Worm (Caenorhabditis elegans) whole organism, young adult: ENCODE measurements around the gene cyp-33E2.

Source experiments
- F22D6.2 ChIP-seq: sonication (generic microtip); optimal IDR thresholded peaks from 2 replicates; lab custom pipeline; 2016; ENCODE audit warnings: mild to moderate bottlenecking, missing genetic modification characterization, missing compliant biosample characterization
- T07F8.4 ChIP-seq: sonication (generic microtip); optimal IDR thresholded peaks from 2 replicates; lab custom pipeline; 2016; ENCODE audit warnings: mild to moderate bottlenecking, missing genetic modification characterization, moderate library complexity, missing compliant biosample characterization
- ccch-3 ChIP-seq: fragments of 200-800 bp; sonication (Bioruptor generic); optimal IDR thresholded peaks from 2 replicates; lab custom pipeline; 2018; ENCODE audit warnings: mild to moderate bottlenecking, missing genetic modification characterization, missing compliant biosample characterization
- dpff-1 ChIP-seq: sonication (generic microtip); optimal IDR thresholded peaks from 2 replicates; lab custom pipeline; 2017; ENCODE audit warnings: mild to moderate bottlenecking, missing genetic modification characterization, missing compliant biosample characterization
- him-1 ChIP-seq: sonication (generic microtip); optimal IDR thresholded peaks from 2 replicates; lab custom pipeline; 2016; ENCODE audit warnings: missing genotype, missing genetic modification reagents, missing genetic modification characterization, missing compliant biosample characterization
- snpc-4 ChIP-seq, 5 experiments: fragments of 150-350 bp in 1 of 5; sonication (generic microtip) in 4 of 5; optimal IDR thresholded peaks; 2 replicates each; lab custom pipeline; 2014 to 2018; ENCODE audit warnings: missing genetic modification characterization in 5 of 5, missing biosample characterization in 3 of 5, antibody characterized with exemption in 2 of 5, mild to moderate bottlenecking in 2 of 5, missing compliant biosample characterization in 2 of 5, missing genotype in 2 of 5, moderate library complexity in 2 of 5, missing genetic modification reagents in 1 of 5
- unc-130 ChIP-seq: sonication (generic microtip); optimal IDR thresholded peaks from 2 replicates; lab custom pipeline; 2016; ENCODE audit warnings: missing genetic modification reagents, missing genetic modification characterization, missing compliant biosample characterization
- ztf-6 ChIP-seq: fragments of 200-800 bp; sonication (Bioruptor generic); IDR thresholded peaks from 2 replicates; pipeline ENCODE4 v1.3.6; 2022; ENCODE audit warnings: missing genetic modification reagents, missing genetic modification characterization, missing compliant biosample characterization

ce11 chrIV:8628262-8628661, 16.1 kb downstream of the cyp-33E2 start:
- TF ChIP-seq ccch-3 (GFP tag; lab: Kevin White, UChicago) (no peak), F22D6.2 (tag; lab: Kevin White, UChicago) (no peak), snpc-4 (GFP tag; optimal IDR thresholded peaks at IDR 0.05; lab: Kevin White, UChicago) (no peak), snpc-4 (tag; optimal IDR thresholded peaks at IDR 0.05; lab: Kevin White, UChicago) (no peak), dpff-1 (tag; lab: Kevin White, UChicago) (no peak), ztf-6 (GFP tag; lab: Robert Waterston, UW) (no peak), unc-130 (GFP tag; lab: Kevin White, UChicago) (no peak), T07F8.4 (tag; lab: Kevin White, UChicago) (no peak), him-1 (tag; lab: Kevin White, UChicago) (no peak)
